Worm (Caenorhabditis elegans): Measurements from ENCODE around the gene mrp-6.
A peak's percentile ranks its signal among the peaks of the same experiment; 100 is the strongest.
"Not testable (repeated sequence)": the region's sequence is repeated elsewhere in the genome, so short reads cannot be mapped to it uniquely, and the experiment has no call there.

The mrp-6 gene

DNA sequence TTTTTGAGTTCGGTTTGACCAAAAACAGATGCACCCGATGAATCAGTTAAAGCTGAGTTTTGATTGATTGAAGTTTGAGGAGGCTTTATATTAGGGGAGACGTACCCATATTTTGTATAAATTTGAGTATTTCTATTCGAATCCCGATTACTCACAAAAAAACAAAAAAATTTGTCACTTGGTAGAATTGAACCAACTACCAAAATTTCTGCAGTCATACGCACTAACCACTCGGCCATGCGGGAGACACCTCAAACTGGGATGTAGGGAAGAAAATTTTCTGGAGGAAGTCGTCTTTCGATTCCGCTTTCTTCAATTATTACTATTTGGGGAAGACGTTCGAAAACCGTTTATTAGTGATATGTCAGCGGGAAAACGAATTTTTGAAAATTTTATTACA, 16.3 kb upstream of the mrp-6 start:
- TF ChIP-seq vab-7 (GFP tag; IDR thresholded peaks at IDR 0.05): peak; percentile 57; the same call in 1 of the 2 replicates
- 0 out of 2 replicates have a peak, but pooled peaks have one; percentile 57 for TF ChIP-seq dmd-8 (GFP tag; IDR thresholded peaks at IDR 0.05)
- 0 out of 2 replicates have a peak, but pooled peaks have one; percentile 27 for TF ChIP-seq tra-1 (GFP tag; IDR thresholded peaks at IDR 0.05)
- TF ChIP-seq egl-43 (GFP tag; IDR thresholded peaks at IDR 0.05): 0 out of 2 replicates have a peak, but pooled peaks have one; percentile 22
- 0 out of 2 replicates have a peak, but pooled peaks have one; percentile 23 for TF ChIP-seq lim-7 (GFP tag; IDR thresholded peaks at IDR 0.05)
- 0 out of 2 replicates have a peak, but pooled peaks have one; percentile 25 for TF ChIP-seq F26F4.8 (GFP tag; conservative IDR thresholded peaks at IDR 0.05)
- 0 out of 2 replicates have a peak, but pooled peaks have one; percentile 32 for TF ChIP-seq snpc-1.2 (GFP tag; IDR thresholded peaks at IDR 0.05)

ce11 chrX:4202114-4202513, 15.6 kb upstream of the mrp-6 start, which contains the start of gene F20B6.6:
TSS of gene F20B6.6 (minus strand) at chrX:4202214.
- TF ChIP-seq zip-2 (tag; optimal IDR thresholded peaks at IDR 0.05); madf-9 (GFP tag; conservative IDR thresholded peaks at IDR 0.05); spr-1 (tag; optimal IDR thresholded peaks at IDR 0.05): not testable (repeated sequence)

DNA sequence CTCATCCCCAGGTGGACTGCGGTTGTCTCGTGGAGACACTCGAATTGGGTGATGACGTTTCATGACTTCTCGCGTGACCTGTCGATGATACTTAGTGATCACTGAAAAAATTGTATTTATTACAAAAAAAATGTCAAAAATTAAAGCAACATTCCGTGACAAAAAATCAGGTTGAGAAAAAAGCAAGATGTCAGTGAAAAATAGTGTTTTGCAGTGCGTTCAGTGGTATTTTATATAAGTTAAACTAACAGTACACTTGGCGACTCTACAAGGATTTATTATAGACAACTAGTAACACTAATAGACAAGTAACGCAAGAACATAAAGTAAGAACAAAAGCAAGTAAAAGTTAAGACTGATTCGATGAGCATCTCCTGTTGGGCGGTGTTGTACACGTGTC, 13.3 kb upstream of the mrp-6 start, which contains the start of gene F20B6.5:
Gene F20B6.5 (minus strand): TSS at position 101 of the 400 bp plus-strand sequence.
- TF ChIP-seq lin-15B (tag; optimal IDR thresholded peaks at IDR 0.05); jun-1 (tag; optimal IDR thresholded peaks at IDR 0.05); unc-62 (GFP tag; optimal IDR thresholded peaks at IDR 0.05 in 1 of 2); unc-62 (tag; optimal IDR thresholded peaks at IDR 0.05): not testable (repeated sequence)

ce11 chrX:4196431-4196830, 9.9 kb upstream of the mrp-6 start, which contains the start of gene F20B6.4:
TSS of gene F20B6.4 (minus strand) at chrX:4196531.
- no peak for TF ChIP-seq sdz-12 (GFP tag; optimal IDR thresholded peaks at IDR 0.05)
- no peak for TF ChIP-seq ceh-82 (tag; optimal IDR thresholded peaks at IDR 0.05)
- no peak for TF ChIP-seq ceh-32 (tag; optimal IDR thresholded peaks at IDR 0.05; ENCODE audit: poor library complexity)
- TF ChIP-seq tra-1 (GFP tag; IDR thresholded peaks at IDR 0.05): no peak
- no peak for TF ChIP-seq lin-1 (GFP tag; IDR thresholded peaks at IDR 0.05)
- no peak for TF ChIP-seq hlh-30 (tag; optimal IDR thresholded peaks at IDR 0.05; ENCODE audit: insufficient read depth)

DNA sequence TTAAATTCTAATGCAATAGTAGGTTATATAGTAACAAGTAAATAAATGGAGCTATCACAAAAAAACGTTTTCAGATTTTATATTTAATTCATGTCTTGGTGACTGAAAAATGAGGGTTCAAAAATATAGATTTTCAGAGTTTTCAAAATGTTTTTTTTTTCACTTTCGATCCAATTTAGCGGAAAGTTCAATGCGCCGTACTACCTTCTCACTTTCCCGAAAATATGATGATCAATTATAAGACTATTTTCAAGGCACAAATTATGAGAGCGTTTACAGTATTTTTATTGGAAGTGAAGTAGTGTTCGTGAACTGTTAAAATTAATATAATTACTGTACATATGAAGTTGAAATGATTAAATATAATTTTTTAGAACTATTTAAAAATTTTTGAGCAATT, 6.5 kb upstream of the mrp-6 start:
- TF ChIP-seq mep-1 (tag; optimal IDR thresholded peaks at IDR 0.05) (peak; percentile 68), dve-1 (tag; optimal IDR thresholded peaks at IDR 0.05; ENCODE audit: insufficient read depth) (peak; percentile 18), jun-1 (tag; optimal IDR thresholded peaks at IDR 0.05) (peak; percentile 24), T26A8.4 (GFP tag; IDR thresholded peaks at IDR 0.05) (peak; percentile 64; the same call in 1 of the 2 replicates), zfp-3 (GFP tag; conservative IDR thresholded peaks at IDR 0.05) (peak; percentile 82), lir-3 (tag; optimal IDR thresholded peaks at IDR 0.05) (no peak), daf-16 (GFP tag; optimal IDR thresholded peaks at IDR 0.05) (peak in 1 of 2 experiments; percentile 21), daf-16 (tag; optimal IDR thresholded peaks at IDR 0.05) (peak; percentile 28), spr-1 (tag; optimal IDR thresholded peaks at IDR 0.05) (peak; percentile 41), hlh-11 (tag; optimal IDR thresholded peaks at IDR 0.05) (peak; percentile 39), saeg-2 (GFP tag; IDR thresholded peaks at IDR 0.05) (peak; percentile 33; the same call in 1 of the 2 replicates), hmg-1.1 (GFP tag; IDR thresholded peaks at IDR 0.05) (0 out of 2 replicates have a peak, but pooled peaks have one; percentile 20), madf-9 (GFP tag; conservative IDR thresholded peaks at IDR 0.05) (peak; percentile 41; the same call in 1 of the 2 replicates), pha-4 (GFP tag; IDR thresholded peaks at IDR 0.05) (peak; percentile 48; the same call in 1 of the 2 replicates), pha-4 (tag; optimal IDR thresholded peaks at IDR 0.05) (no peak), dmd-8 (GFP tag; IDR thresholded peaks at IDR 0.05) (no peak), mxl-3 (GFP tag; optimal IDR thresholded peaks at IDR 0.05) (no peak), php-3 (GFP tag; IDR thresholded peaks at IDR 0.05) (peak; percentile 22; the same call in 1 of the 2 replicates), nhr-28 (tag; optimal IDR thresholded peaks at IDR 0.05) (peak; percentile 3), nhr-48 (tag; optimal IDR thresholded peaks at IDR 0.05) (peak; percentile 12), T20F7.1 (GFP tag; optimal IDR thresholded peaks at IDR 0.05) (peak; percentile 58), fkh-10 (GFP tag; optimal IDR thresholded peaks at IDR 0.05) (no peak), daf-8 (GFP tag; IDR thresholded peaks at IDR 0.05) (no peak), lin-38 (GFP tag; IDR thresholded peaks at IDR 0.05) (peak; percentile 37; the same call in 1 of the 2 replicates), ctbp-1 (GFP tag; IDR thresholded peaks at IDR 0.05) (0 out of 2 replicates have a peak, but pooled peaks have one; percentile 22), daf-12 (tag; optimal IDR thresholded peaks at IDR 0.05) (no peak), pqm-1 (tag; optimal IDR thresholded peaks at IDR 0.05) (no peak)

Data from whole organism, L4 larva.